Worm (Caenorhabditis elegans): ENCODE results near the gene dmd-8.

The dmd-8 gene

ce11 chrV:349054-349453 lies 12.8 kb upstream of the dmd-8 start, which contains the start of gene atg-9 (continued):
- TF ChIP-seq egl-27 (tag; optimal IDR thresholded peaks at IDR 0.05): no peak

- TF ChIP-seq ztf-4 (tag; optimal IDR thresholded peaks at IDR 0.05): no peak
- TF ChIP-seq nhr-25 (tag; optimal IDR thresholded peaks at IDR 0.05): no peak
- no peak for TF ChIP-seq nhr-12 (tag; optimal IDR thresholded peaks at IDR 0.05)
- TF ChIP-seq daf-12 (tag; optimal IDR thresholded peaks at IDR 0.05): no peak
- TF ChIP-seq lsy-12 (tag; optimal IDR thresholded peaks at IDR 0.05): no peak
- TF ChIP-seq mml-1 (tag; optimal IDR thresholded peaks at IDR 0.05): no peak
- TF ChIP-seq egl-27 (tag; optimal IDR thresholded peaks at IDR 0.05): no peak
- TF ChIP-seq elt-2 (tag; optimal IDR thresholded peaks at IDR 0.05): no peak
- no peak for TF ChIP-seq fos-1 (tag; optimal IDR thresholded peaks at IDR 0.05)
- TF ChIP-seq unc-62 (GFP tag; optimal IDR thresholded peaks at IDR 0.05): no peak
- no peak for TF ChIP-seq nhr-23 (tag; optimal IDR thresholded peaks at IDR 0.05)
- TF ChIP-seq sea-2 (GFP tag; optimal IDR thresholded peaks at IDR 0.05): no peak
Observed at ce11 chrV:347561-348345, 11.5 kb upstream of the dmd-8 start.

- no peak for TF ChIP-seq mdl-1 (tag; optimal IDR thresholded peaks at IDR 0.05)
- TF ChIP-seq pqm-1 (tag; optimal IDR thresholded peaks at IDR 0.05): no peak
- TF ChIP-seq snpc-4 (tag; optimal IDR thresholded peaks at IDR 0.05): no peak
- no peak for TF ChIP-seq nhr-67 (tag; optimal IDR thresholded peaks at IDR 0.05)
- no peak for TF ChIP-seq egl-27 (tag; optimal IDR thresholded peaks at IDR 0.05)
- no peak for TF ChIP-seq ceh-82 (tag; optimal IDR thresholded peaks at IDR 0.05)
- no peak for TF ChIP-seq unc-62 (GFP tag; optimal IDR thresholded peaks at IDR 0.05)
- no peak for TF ChIP-seq tbx-2 (tag; optimal IDR thresholded peaks at IDR 0.05)
- TF ChIP-seq ZK546.5 (tag; optimal IDR thresholded peaks at IDR 0.05): no peak
- no peak for TF ChIP-seq elt-3 (tag; optimal IDR thresholded peaks at IDR 0.05)
- TF ChIP-seq lin-15B (tag; optimal IDR thresholded peaks at IDR 0.05): no peak
- TF ChIP-seq jun-1 (tag; optimal IDR thresholded peaks at IDR 0.05): no peak
- TF ChIP-seq nhr-11 (tag; optimal IDR thresholded peaks at IDR 0.05): no peak
- no peak for TF ChIP-seq fkh-10 (GFP tag; optimal IDR thresholded peaks at IDR 0.05)
- no peak for TF ChIP-seq eor-1 (tag; optimal IDR thresholded peaks at IDR 0.05)
Observed at ce11 chrV:346005-346404, 9.8 kb upstream of the dmd-8 start.

ce11 chrV:343546-343945 lies 7.3 kb upstream of the dmd-8 start:
- TF ChIP-seq ceh-82 (tag; optimal IDR thresholded peaks at IDR 0.05): no peak
- no peak for TF ChIP-seq snpc-4 (tag; optimal IDR thresholded peaks at IDR 0.05)
- TF ChIP-seq egl-27 (tag; optimal IDR thresholded peaks at IDR 0.05): no peak
- no peak for TF ChIP-seq ceh-9 (tag; optimal IDR thresholded peaks at IDR 0.05)
- no peak for TF ChIP-seq lsy-12 (tag; optimal IDR thresholded peaks at IDR 0.05)
- TF ChIP-seq unc-62 (GFP tag; optimal IDR thresholded peaks at IDR 0.05): no peak
- no peak for TF ChIP-seq jun-1 (tag; optimal IDR thresholded peaks at IDR 0.05)
- TF ChIP-seq nhr-23 (tag; optimal IDR thresholded peaks at IDR 0.05): no peak
- TF ChIP-seq elt-2 (tag; optimal IDR thresholded peaks at IDR 0.05): no peak
- TF ChIP-seq hmg-11 (tag; optimal IDR thresholded peaks at IDR 0.05): no peak
- no peak for TF ChIP-seq ceh-28 (tag; optimal IDR thresholded peaks at IDR 0.05)
- TF ChIP-seq egl-5 (tag; optimal IDR thresholded peaks at IDR 0.05): no peak
- no peak for TF ChIP-seq ztf-4 (tag; optimal IDR thresholded peaks at IDR 0.05)
- no peak for TF ChIP-seq ZK546.5 (tag; optimal IDR thresholded peaks at IDR 0.05)
- TF ChIP-seq fkh-10 (GFP tag; optimal IDR thresholded peaks at IDR 0.05): no peak
- TF ChIP-seq nhr-77 (tag; optimal IDR thresholded peaks at IDR 0.05): no peak

ce11 chrV:343128-343527 lies 6.9 kb upstream of the dmd-8 start, which contains the start of gene wago-10:
TSS of gene wago-10 (plus strand) at chrV:343428.
- no peak for TF ChIP-seq snpc-4 (tag; optimal IDR thresholded peaks at IDR 0.05)
- no peak for TF ChIP-seq lin-15B (tag; optimal IDR thresholded peaks at IDR 0.05)
- no peak for TF ChIP-seq ztf-4 (tag; optimal IDR thresholded peaks at IDR 0.05)
- TF ChIP-seq fos-1 (tag; optimal IDR thresholded peaks at IDR 0.05): no peak
- no peak for TF ChIP-seq nfya-1 (tag; optimal IDR thresholded peaks at IDR 0.05; ENCODE audit: insufficient read depth)

- TF ChIP-seq jun-1 (tag; optimal IDR thresholded peaks at IDR 0.05) (no peak), nhr-25 (tag; optimal IDR thresholded peaks at IDR 0.05) (no peak), skn-1 (tag; optimal IDR thresholded peaks at IDR 0.05) (no peak), ceh-28 (tag; optimal IDR thresholded peaks at IDR 0.05) (no peak), pqm-1 (tag; optimal IDR thresholded peaks at IDR 0.05) (no peak), fos-1 (tag; optimal IDR thresholded peaks at IDR 0.05) (no peak), nhr-77 (tag; optimal IDR thresholded peaks at IDR 0.05) (no peak), eor-1 (tag; optimal IDR thresholded peaks at IDR 0.05) (no peak)
Observed at ce11 chrV:342346-342745, 6.1 kb upstream of the dmd-8 start.
